Fruit fly (Drosophila melanogaster) whole organism, embryonic: ENCODE data around the gene sle.

ENCODE experiments used
- Awh ChIP-seq: fragments of 200-800 bp; sonication (Bioruptor generic); IDR thresholded peaks from 2 replicates; pipeline ENCODE4, ENCODE4 v1.3.6; 2022; ENCODE audit warnings: missing biosample characterization, missing genetic modification characterization
- CG10565 ChIP-seq: fragments of 200-800 bp; sonication (Bioruptor generic); optimal IDR thresholded peaks from 3 replicates; lab custom pipeline; 2016; ENCODE audit warnings: missing biosample characterization, mild to moderate bottlenecking, missing genetic modification characterization
- CG10959 ChIP-seq: fragments of 200-800 bp; sonication (Bioruptor generic); IDR thresholded peaks from 2 replicates; pipeline ENCODE4 v1.3.6; 2022; ENCODE audit warnings: missing biosample characterization, missing genetic modification characterization
- CG12155 ChIP-seq: fragments of 200-800 bp; sonication (Bioruptor generic); optimal IDR thresholded peaks from 3 replicates; lab custom pipeline; 2016; ENCODE audit warnings: missing biosample characterization, missing genetic modification characterization
- CG12659 ChIP-seq: fragments of 200-800 bp; sonication (Bioruptor generic); optimal IDR thresholded peaks from 3 replicates; lab custom pipeline; 2017; ENCODE audit warnings: mild to moderate bottlenecking, missing biosample characterization, missing genetic modification reagents, missing genetic modification characterization
- CG13287 ChIP-seq: fragments of 200-800 bp; sonication (Bioruptor generic); IDR thresholded peaks from 2 replicates; pipeline ENCODE4 v1.3.6; 2022; ENCODE audit warnings: missing biosample characterization, missing genetic modification characterization; ENCODE audit not compliant: partially characterized antibody
- CG14710 ChIP-seq: fragments of 200-800 bp; sonication (Bioruptor generic); optimal IDR thresholded peaks from 3 replicates; lab custom pipeline; 2019; ENCODE audit warnings: missing biosample characterization, mild to moderate bottlenecking, missing genetic modification characterization, moderate library complexity
- CG1529 ChIP-seq: fragments of 200-800 bp; sonication (Bioruptor generic); optimal IDR thresholded peaks from 3 replicates; lab custom pipeline; 2018; ENCODE audit warnings: missing biosample characterization, missing genetic modification characterization
- CG1602 ChIP-seq: fragments of 200-800 bp; sonication (Bioruptor generic); optimal IDR thresholded peaks from 3 replicates; lab custom pipeline; 2016; ENCODE audit warnings: missing biosample characterization, missing genetic modification characterization
- CG17829 ChIP-seq: fragments of 200-800 bp; optimal IDR thresholded peaks from 2 replicates; lab custom pipeline; 2019; ENCODE audit warnings: missing biosample characterization, mild to moderate bottlenecking, missing genetic modification characterization, moderate library complexity
- CG2129 ChIP-seq: fragments of 200-800 bp; sonication (Bioruptor generic); IDR thresholded peaks from 2 replicates; pipeline ENCODE4 v1.3.6; 2022; ENCODE audit warnings: missing biosample characterization, missing genetic modification characterization; ENCODE audit not compliant: partially characterized antibody
- CG2678 ChIP-seq: fragments of 200-800 bp; sonication (Bioruptor generic); optimal IDR thresholded peaks from 3 replicates; lab custom pipeline; 2019; ENCODE audit warnings: missing biosample characterization, mild to moderate bottlenecking, missing genetic modification characterization, moderate library complexity
- CG2889 ChIP-seq: fragments of 200-800 bp; sonication (Bioruptor generic); IDR thresholded peaks from 3 replicates; pipeline ENCODE4 v1.3.6; 2022; ENCODE audit warnings: missing biosample characterization, missing genetic modification characterization
- CG31365 ChIP-seq: fragments of 200-800 bp; sonication (Bioruptor generic); optimal IDR thresholded peaks from 2 replicates; lab custom pipeline; 2018; ENCODE audit warnings: missing biosample characterization, mild to moderate bottlenecking, missing genetic modification characterization
- CG32532 ChIP-seq: fragments of 200-800 bp; sonication (Bioruptor generic); IDR thresholded peaks from 2 replicates; pipeline ENCODE4 v1.3.6; 2022; ENCODE audit warnings: missing biosample characterization, missing genetic modification characterization
- CG4360 ChIP-seq: fragments of 200-800 bp; sonication (Bioruptor generic); IDR thresholded peaks from 2 replicates; pipeline ENCODE4 v1.3.6; 2022; ENCODE audit warnings: missing biosample characterization, missing genetic modification characterization
- CG4404 ChIP-seq: fragments of 200-800 bp; sonication (Bioruptor generic); IDR thresholded peaks from 2 replicates; pipeline ENCODE4 v1.3.6; 2022; ENCODE audit warnings: missing biosample characterization, missing genetic modification characterization
- CG4707 ChIP-seq: fragments of 200-800 bp; sonication (Bioruptor generic); optimal IDR thresholded peaks from 2 replicates; lab custom pipeline; 2018; ENCODE audit warnings: missing biosample characterization, mild to moderate bottlenecking, missing genetic modification characterization, moderate library complexity
- CG4854 ChIP-seq: fragments of 200-800 bp; sonication (Bioruptor generic); optimal IDR thresholded peaks from 2 replicates; lab custom pipeline; 2016; ENCODE audit warnings: missing biosample characterization, missing genetic modification characterization, inconsistent platforms
- CG6654 ChIP-seq: fragments of 200-800 bp; sonication (Bioruptor generic); optimal IDR thresholded peaks from 2 replicates; lab custom pipeline; 2017; ENCODE audit warnings: missing biosample characterization, mild to moderate bottlenecking, missing genetic modification characterization
- CG6689 ChIP-seq: fragments of 200-800 bp; sonication (Bioruptor generic); IDR thresholded peaks from 2 replicates; pipeline ENCODE4 v1.3.6; 2022; ENCODE audit warnings: missing biosample characterization, missing genetic modification characterization
- CG7372 ChIP-seq: fragments of 200-800 bp; sonication (Bioruptor generic); IDR thresholded peaks from 2 replicates; pipeline ENCODE4 v1.3.6; 2022; ENCODE audit warnings: missing biosample characterization, missing genetic modification characterization
- CG7745 ChIP-seq: fragments of 200-800 bp; sonication (Bioruptor generic); optimal IDR thresholded peaks from 2 replicates; lab custom pipeline; 2018; ENCODE audit warnings: missing biosample characterization, mild to moderate bottlenecking, missing genetic modification characterization, moderate library complexity
- CG9727 ChIP-seq: fragments of 200-800 bp; sonication (Bioruptor generic); optimal IDR thresholded peaks from 3 replicates; lab custom pipeline; 2017; ENCODE audit warnings: missing biosample characterization, mild to moderate bottlenecking, missing genetic modification characterization
- CG9817 ChIP-seq: fragments of 200-800 bp; sonication (Bioruptor generic); optimal IDR thresholded peaks from 2 replicates; lab custom pipeline; 2018; ENCODE audit warnings: missing biosample characterization, mild to moderate bottlenecking, missing genetic modification characterization, moderate library complexity
- CTCF ChIP-seq: fragments of 200-800 bp; sonication (Bioruptor generic); optimal IDR thresholded peaks from 2 replicates; lab custom pipeline; 2017; ENCODE audit warnings: missing biosample characterization, mild to moderate bottlenecking, missing genetic modification characterization, moderate library complexity
- CkIIα-i1 ChIP-seq: fragments of 200-800 bp; sonication (Bioruptor generic); IDR thresholded peaks from 2 replicates; pipeline ENCODE4 v1.3.6; 2022; ENCODE audit warnings: missing biosample characterization, missing genetic modification characterization
- Dfd ChIP-seq, 2 experiments: fragments of >200 bp; optimal IDR thresholded peaks; 2 replicates each; lab custom pipeline; 2017; ENCODE audit warnings: missing biosample characterization in 2 of 2, missing genetic modification characterization in 2 of 2
- E2f1 ChIP-seq: fragments of 200-800 bp; sonication (Bioruptor generic); IDR thresholded peaks from 2 replicates; pipeline ENCODE4 v1.3.6; 2022; ENCODE audit warnings: missing biosample characterization, missing genetic modification characterization
- Eip74EF ChIP-seq, 2 experiments: fragments of 200-800 bp in 1 of 2; fragments of >200 bp in 1 of 2; sonication (Bioruptor generic) in 1 of 2; optimal IDR thresholded peaks; 2 replicates each; lab custom pipeline; 2017 to 2019; ENCODE audit warnings: missing biosample characterization in 2 of 2, missing genetic modification characterization in 2 of 2, mild to moderate bottlenecking in 1 of 2, moderate library complexity in 1 of 2
- Lim3 ChIP-seq: fragments of 200-800 bp; sonication (Bioruptor generic); IDR thresholded peaks from 2 replicates; pipeline ENCODE4 v1.3.6; 2022; ENCODE audit warnings: missing biosample characterization, missing genetic modification characterization
- MTF-1 ChIP-seq: fragments of 200-800 bp; sonication (Bioruptor generic); optimal IDR thresholded peaks from 2 replicates; lab custom pipeline; 2018; ENCODE audit warnings: missing biosample characterization, mild to moderate bottlenecking, missing genetic modification characterization, borderline replicate concordance
- NFAT ChIP-seq: fragments of 200-800 bp; sonication (Bioruptor generic); IDR thresholded peaks from 2 replicates; pipeline ENCODE4 v1.3.6; 2022; ENCODE audit warnings: missing biosample characterization, missing genetic modification characterization
- NfI ChIP-seq: fragments of 200-800 bp; sonication (Bioruptor generic); optimal IDR thresholded peaks from 3 replicates; lab custom pipeline; 2018; ENCODE audit warnings: missing biosample characterization, mild to moderate bottlenecking, missing genetic modification characterization, moderate library complexity
- Optix ChIP-seq: fragments of 200-800 bp; sonication (Bioruptor generic); IDR thresholded peaks from 3 replicates; pipeline ENCODE4 v1.3.6; 2022; ENCODE audit warnings: missing biosample characterization, missing genetic modification characterization
- Ptx1 ChIP-seq: fragments of 200-800 bp; sonication (Bioruptor generic); IDR thresholded peaks from 2 replicates; pipeline ENCODE4 v1.3.6; 2022; ENCODE audit warnings: missing biosample characterization, missing genetic modification characterization
- Six4 ChIP-seq: fragments of 200-800 bp; sonication (Bioruptor generic); optimal IDR thresholded peaks from 2 replicates; lab custom pipeline; 2016; ENCODE audit warnings: missing biosample characterization, missing genetic modification characterization
- Sry-δ ChIP-seq: fragments of 200-800 bp; sonication (Bioruptor generic); optimal IDR thresholded peaks from 2 replicates; lab custom pipeline; 2016; ENCODE audit warnings: missing biosample characterization, missing genetic modification characterization
- Taf1 ChIP-seq: fragments of 200-800 bp; sonication (Bioruptor generic); IDR thresholded peaks from 2 replicates; pipeline ENCODE4 v1.3.6; 2022; ENCODE audit warnings: missing biosample characterization, missing genetic modification characterization
- ci ChIP-seq: fragments of 200-800 bp; sonication (Bioruptor generic); IDR thresholded peaks from 3 replicates; pipeline ENCODE4 v1.3.6; 2022; ENCODE audit warnings: missing biosample characterization, missing genetic modification characterization
- ewg ChIP-seq: fragments of 200-800 bp; sonication (Bioruptor generic); optimal IDR thresholded peaks from 3 replicates; lab custom pipeline; 2017; ENCODE audit warnings: mild to moderate bottlenecking, missing biosample characterization, missing genetic modification reagents, missing genetic modification characterization
- gcm ChIP-seq: fragments of 200-800 bp; sonication (Bioruptor generic); optimal IDR thresholded peaks from 2 replicates; lab custom pipeline; 2019; ENCODE audit warnings: missing biosample characterization, mild to moderate bottlenecking, missing genetic modification characterization, moderate library complexity
- her ChIP-seq: fragments of 200-800 bp; sonication (Bioruptor generic); optimal IDR thresholded peaks from 2 replicates; lab custom pipeline; 2016; ENCODE audit warnings: missing biosample characterization, missing genetic modification characterization
- jigr1 ChIP-seq: fragments of 200-800 bp; sonication (Bioruptor generic); IDR thresholded peaks from 3 replicates; pipeline ENCODE4 v1.3.6; 2022; ENCODE audit warnings: missing biosample characterization, missing genetic modification characterization
- sens-2 ChIP-seq: fragments of 200-800 bp; sonication (Bioruptor generic); IDR thresholded peaks from 2 replicates; pipeline ENCODE4 v1.3.6; 2022; ENCODE audit warnings: missing biosample characterization, missing genetic modification characterization
- sim ChIP-seq: fragments of 200-800 bp; sonication (Bioruptor generic); IDR thresholded peaks from 2 replicates; pipeline ENCODE4 v1.3.6; 2022; ENCODE audit warnings: missing biosample characterization, missing genetic modification characterization
- sisA ChIP-seq: fragments of 200-800 bp; sonication (Bioruptor generic); IDR thresholded peaks from 2 replicates; pipeline ENCODE4 v1.3.6; 2022; ENCODE audit warnings: missing biosample characterization, missing genetic modification characterization
- slbo ChIP-seq: fragments of 200-800 bp; sonication (Bioruptor generic); IDR thresholded peaks from 2 replicates; pipeline ENCODE4 v1.3.6; 2022; ENCODE audit warnings: missing biosample characterization, missing genetic modification characterization
- wdn ChIP-seq: fragments of 200-800 bp; sonication (Bioruptor generic); IDR thresholded peaks from 2 replicates; pipeline ENCODE4 v1.3.6; 2022; ENCODE audit warnings: missing biosample characterization, missing genetic modification characterization
- z ChIP-seq: fragments of 200-800 bp; sonication (Bioruptor generic); IDR thresholded peaks from 3 replicates; pipeline ENCODE4 v1.3.6; 2022; ENCODE audit warnings: missing biosample characterization, missing genetic modification characterization
- zen ChIP-seq: fragments of 200-800 bp; sonication (Bioruptor generic); optimal IDR thresholded peaks from 3 replicates; lab custom pipeline; 2018; ENCODE audit warnings: missing biosample characterization, mild to moderate bottlenecking, missing genetic modification characterization, moderate library complexity

sle gene

DNA sequence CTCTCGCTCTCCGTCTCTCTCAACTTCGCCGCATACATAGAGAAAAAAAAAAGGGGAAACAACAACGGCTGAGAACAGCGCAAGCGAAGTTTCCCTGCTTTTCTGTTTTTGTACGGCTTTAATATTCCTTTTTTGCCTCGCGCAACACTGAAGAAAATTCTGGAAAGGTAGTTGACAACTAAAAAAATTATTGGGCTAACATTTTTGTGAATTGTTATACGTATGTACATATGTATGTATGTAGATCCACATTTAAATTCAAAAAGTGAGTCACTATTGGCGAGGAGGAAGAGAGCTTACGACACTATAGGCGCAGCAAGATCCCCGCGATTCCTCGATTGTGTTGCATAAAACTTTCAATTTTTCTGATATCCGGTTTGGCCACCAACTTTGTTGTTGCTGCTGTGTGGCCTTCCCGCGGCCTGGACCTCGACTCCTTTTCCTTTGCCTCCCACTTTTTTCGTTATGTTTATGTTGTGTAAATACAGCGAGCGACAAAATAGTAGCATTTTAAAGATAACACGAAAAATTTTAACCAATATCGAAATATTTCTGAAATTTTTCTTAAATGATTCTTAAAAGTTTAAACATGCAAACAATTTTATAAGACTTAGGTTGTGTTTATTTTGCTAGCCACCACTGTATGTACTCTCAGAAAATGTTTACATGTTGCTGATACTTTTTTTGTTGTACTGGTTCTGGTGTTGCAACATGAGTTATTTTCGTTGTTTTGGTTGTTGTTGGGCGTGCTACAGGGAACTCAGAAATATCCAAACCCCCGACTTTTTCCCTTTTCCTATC is 23.8 kb downstream of the sle start (continued):
- TF ChIP-seq CG4854 (GFP tag; lab: Kevin White, UChicago) (peak; percentile 44), Eip74EF (GFP tag; optimal IDR thresholded peaks at IDR 0.05; lab: Kevin White, UChicago) (no peak), sens-2 (GFP tag; lab: Robert Waterston, UW) (no peak), Taf1 (GFP tag; lab: Robert Waterston, UW) (no peak), CG2129 (GFP tag; lab: Robert Waterston, UW) (no peak), CG4360 (no peak), CG10565 (GFP tag; lab: Kevin White, UChicago) (no peak), CTCF (no peak), wdn (GFP tag; lab: Robert Waterston, UW) (no peak), CG32532 (GFP tag; lab: Robert Waterston, UW) (no peak), CG4707 (GFP tag; lab: Kevin White, UChicago) (no peak), CG7745 (tag; lab: Kevin White, UChicago) (no peak), Dfd (GFP tag; optimal IDR thresholded peaks at IDR 0.05; lab: Kevin White, UChicago) (no peak), Six4 (GFP tag; lab: Kevin White, UChicago) (peak; percentile 65), slbo (GFP tag; lab: Robert Waterston, UW) (no peak), z (GFP tag; lab: Robert Waterston, UW) (no peak), CG14710 (peak; percentile 84), CG9817 (tag; lab: Kevin White, UChicago) (peak; percentile 62), her (peak; percentile 65), ci (no peak), CG7372 (GFP tag; lab: Robert Waterston, UW) (no peak), CG12155 (GFP tag; lab: Kevin White, UChicago) (peak; percentile 55), MTF-1 (GFP tag; lab: Kevin White, UChicago) (peak; percentile 23), CG1602 (GFP tag; lab: Kevin White, UChicago) (peak; percentile 75), sim (GFP tag; lab: Robert Waterston, UW) (no peak), CG31365 (tag; lab: Kevin White, UChicago) (peak; percentile 34), CG6654 (GFP tag; lab: Kevin White, UChicago) (peak; percentile 22), Ptx1 (GFP tag; lab: Robert Waterston, UW) (no peak), Optix (no peak), CG13287 (GFP tag; lab: Robert Waterston, UW) (no peak), Sry-δ (peak; percentile 36), CG6689 (GFP tag; lab: Robert Waterston, UW) (no peak), gcm (GFP tag; lab: Kevin White, UChicago) (peak; percentile 76), CkIIα-i1 (GFP tag; lab: Robert Waterston, UW) (no peak), jigr1 (GFP tag; lab: Robert Waterston, UW) (no peak), Awh (GFP tag; lab: Robert Waterston, UW) (0 out of 2 replicates have a peak, but pooled peaks have one; percentile 86), ewg (GFP tag; lab: Kevin White, UChicago) (peak; percentile 56), CG9727 (GFP tag; lab: Kevin White, UChicago) (peak; percentile 93), zen (tag; lab: Kevin White, UChicago) (peak; percentile 63), NFAT (no peak), CG17829 (tag; lab: Kevin White, UChicago) (peak; percentile 76), CG10959 (no peak), sisA (no peak), CG12659 (GFP tag; lab: Kevin White, UChicago) (peak; percentile 82), CG2678 (tag; lab: Kevin White, UChicago) (peak; percentile 90), NfI (GFP tag; lab: Kevin White, UChicago) (peak; percentile 64), E2f1 (no peak), CG4404 (GFP tag; lab: Robert Waterston, UW) (no peak), CG1529 (GFP tag; lab: Kevin White, UChicago) (peak; percentile 70), CG2889 (GFP tag; lab: Robert Waterston, UW) (no peak), Lim3 (GFP tag; lab: Robert Waterston, UW) (no peak)
